Worm (Caenorhabditis elegans): Measurements from ENCODE around the gene cif-1.

The cif-1 gene

ce11 chrIV:4710459-4710858 is at the start of gene cif-1:
TSS of gene cif-1 (minus strand) at chrIV:4710755.
- 0 out of 2 replicates have a peak, but pooled peaks have one; percentile 16 for TF ChIP-seq arid-1 (GFP tag; conservative IDR thresholded peaks at IDR 0.05)
- TF ChIP-seq spr-1 (tag; optimal IDR thresholded peaks at IDR 0.05): no peak
- no peak for TF ChIP-seq F10B5.3 (tag; optimal IDR thresholded peaks at IDR 0.05)
- no peak for TF ChIP-seq Y105C5A.15 (GFP tag; IDR thresholded peaks at IDR 0.05)
- peak; percentile 61 for TF ChIP-seq set-16 (GFP tag; IDR thresholded peaks at IDR 0.05)
- TF ChIP-seq lin-38 (GFP tag; IDR thresholded peaks at IDR 0.05): 0 out of 2 replicates have a peak, but pooled peaks have one; percentile 8
- no peak for TF ChIP-seq nhr-48 (tag; optimal IDR thresholded peaks at IDR 0.05)
- TF ChIP-seq madf-5 (GFP tag; IDR thresholded peaks at IDR 0.05): 0 out of 4 replicates have a peak, but pooled peaks of 1 of the 2 experiments have one; percentile 3
- no peak for TF ChIP-seq nhr-42 (GFP tag; IDR thresholded peaks at IDR 0.05)

- TF ChIP-seq ceh-32 (tag; optimal IDR thresholded peaks at IDR 0.05; ENCODE audit: poor library complexity): no peak
- TF ChIP-seq egl-27 (tag; optimal IDR thresholded peaks at IDR 0.05): no peak
- no peak for TF ChIP-seq T26A8.4 (GFP tag; IDR thresholded peaks at IDR 0.05)
- no peak for TF ChIP-seq nhr-28 (tag; optimal IDR thresholded peaks at IDR 0.05)
- no peak for TF ChIP-seq mxl-3 (GFP tag; optimal IDR thresholded peaks at IDR 0.05)
- peak; percentile 45 for TF ChIP-seq lin-38 (GFP tag; IDR thresholded peaks at IDR 0.05)
- TF ChIP-seq nhr-6 (tag; optimal IDR thresholded peaks at IDR 0.05): no peak
- no peak for TF ChIP-seq ztf-7 (tag; optimal IDR thresholded peaks at IDR 0.05)
- no peak; the same call in 1 of the 2 replicates for TF ChIP-seq zfp-3 (GFP tag; conservative IDR thresholded peaks at IDR 0.05)
- no peak for TF ChIP-seq lir-3 (tag; optimal IDR thresholded peaks at IDR 0.05)
- no peak for TF ChIP-seq nhr-76 (tag; optimal IDR thresholded peaks at IDR 0.05)
- TF ChIP-seq set-16 (GFP tag; IDR thresholded peaks at IDR 0.05): no peak
- TF ChIP-seq madf-5 (GFP tag; IDR thresholded peaks at IDR 0.05): no peak
- TF ChIP-seq tag-97 (GFP tag; IDR thresholded peaks at IDR 0.05): no peak
- no peak for TF ChIP-seq unc-130 (GFP tag; optimal IDR thresholded peaks at IDR 0.05)
- no peak for TF ChIP-seq daf-19 (GFP tag; conservative IDR thresholded peaks at IDR 0.05)
- TF ChIP-seq ceh-62 (tag; optimal IDR thresholded peaks at IDR 0.05): no peak
- no peak for TF ChIP-seq mdl-1 (tag; optimal IDR thresholded peaks at IDR 0.05)
- no peak for TF ChIP-seq ztf-11 (tag; optimal IDR thresholded peaks at IDR 0.05)
- no peak for TF ChIP-seq lin-13 (GFP tag; optimal IDR thresholded peaks at IDR 0.05)
- TF ChIP-seq lin-1 (GFP tag; IDR thresholded peaks at IDR 0.05): no peak
- peak in 1 of 2 experiments; percentile 5 for TF ChIP-seq lsy-2 (tag; optimal IDR thresholded peaks at IDR 0.05)
- TF ChIP-seq nhr-10 (tag; optimal IDR thresholded peaks at IDR 0.05): no peak
- no peak for TF ChIP-seq unc-39 (tag; optimal IDR thresholded peaks at IDR 0.05)
- TF ChIP-seq mes-2 (tag; optimal IDR thresholded peaks at IDR 0.05; ENCODE audit: poor library complexity, severe bottlenecking): peak; percentile 19
- TF ChIP-seq hlh-11 (tag; optimal IDR thresholded peaks at IDR 0.05): no peak
- TF ChIP-seq ceh-28 (tag; optimal IDR thresholded peaks at IDR 0.05): no peak
- TF ChIP-seq arid-1 (GFP tag; conservative IDR thresholded peaks at IDR 0.05): no peak; the same call in 1 of the 2 replicates
- TF ChIP-seq daf-8 (GFP tag; IDR thresholded peaks at IDR 0.05): no peak
- peak; percentile 63 for TF ChIP-seq snpc-1.2 (GFP tag; IDR thresholded peaks at IDR 0.05)
- no peak for TF ChIP-seq lin-39 (tag; optimal IDR thresholded peaks at IDR 0.05)
- TF ChIP-seq nhr-111 (GFP tag; optimal IDR thresholded peaks at IDR 0.05): no peak
- no peak for TF ChIP-seq spr-1 (tag; optimal IDR thresholded peaks at IDR 0.05)
- TF ChIP-seq attf-4 (tag; optimal IDR thresholded peaks at IDR 0.05): no peak
- TF ChIP-seq ceh-20 (GFP tag; IDR thresholded peaks at IDR 0.05): no peak
- no peak for TF ChIP-seq vab-7 (GFP tag; IDR thresholded peaks at IDR 0.05)
- TF ChIP-seq F49E8.2 (tag; optimal IDR thresholded peaks at IDR 0.05; ENCODE audit: borderline replicate concordance): peak; percentile 27
- no peak for TF ChIP-seq mxl-2 (GFP tag; conservative IDR thresholded peaks at IDR 0.05)
- no peak for TF ChIP-seq sdz-12 (GFP tag; optimal IDR thresholded peaks at IDR 0.05)
- no peak for TF ChIP-seq nhr-77 (tag; optimal IDR thresholded peaks at IDR 0.05)
- no peak for TF ChIP-seq nhr-11 (tag; optimal IDR thresholded peaks at IDR 0.05)
- peak in 1 of 2 experiments; percentile 73 for TF ChIP-seq unc-62 (GFP tag; optimal IDR thresholded peaks at IDR 0.05 in 1 of 2)
- TF ChIP-seq unc-62 (tag; optimal IDR thresholded peaks at IDR 0.05): no peak
- no peak for TF ChIP-seq zip-11 (GFP tag; IDR thresholded peaks at IDR 0.05)
- no peak for TF ChIP-seq hlh-30 (tag; optimal IDR thresholded peaks at IDR 0.05; ENCODE audit: insufficient read depth)
- TF ChIP-seq zag-1 (tag; optimal IDR thresholded peaks at IDR 0.05): no peak
Observed at ce11 chrIV:4758659-4759058, 48.1 kb upstream of the cif-1 start, which contains the start of gene Y17G9B.8. TSS of gene Y17G9B.8 (minus strand) at chrIV:4758840.
